Fruit fly (Drosophila melanogaster) whole organism, pupa: ENCODE measurements around the gene alpha-Est5.

Experiments used
- CG8301 ChIP-seq: fragments of 200-800 bp; sonication (Bioruptor generic); optimal IDR thresholded peaks from 2 replicates; lab custom pipeline; 2018; ENCODE audit warnings: missing biosample characterization, mild to moderate bottlenecking, missing genetic modification characterization
- fd96Ca ChIP-seq: fragments of 200-800 bp; sonication (Bioruptor generic); IDR thresholded peaks from 3 replicates; pipeline ENCODE4 v1.3.6; 2022; ENCODE audit warnings: missing biosample characterization, missing genetic modification characterization

DNA sequence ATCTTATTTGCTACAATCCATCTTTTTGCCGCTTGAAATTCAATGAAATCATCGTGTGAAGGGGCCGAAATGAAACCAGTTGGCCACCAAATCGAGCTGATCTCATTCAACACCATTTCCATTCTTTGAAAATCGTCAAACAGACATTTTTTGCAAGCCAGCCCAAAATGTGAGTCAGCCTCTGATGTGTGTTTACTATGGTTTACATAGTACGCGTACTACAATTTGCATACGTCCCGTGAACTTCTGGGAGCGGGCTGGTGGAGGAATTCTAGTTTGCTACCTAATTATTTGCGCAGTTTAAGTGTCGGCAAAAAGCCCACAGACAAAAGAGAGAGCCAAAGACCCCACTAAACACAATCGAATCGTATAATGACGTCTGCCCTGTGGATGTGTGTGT, 33.0 kb downstream of the alpha-Est5 start:
- no peak for TF ChIP-seq fd96Ca (GFP tag; lab: Robert Waterston, UW)
- TF ChIP-seq CG8301 (tag; lab: Kevin White, UChicago): no peak
